Worm (Caenorhabditis elegans) whole organism, L4 larva: ENCODE results near the gene Y61A9LA.1.

Experiments used
- daf-12 ChIP-seq: fragments of 150-350 bp; optimal IDR thresholded peaks from 2 replicates; lab custom pipeline; 2014; ENCODE audit warnings: missing biosample characterization, missing genetic modification reagents, missing genetic modification characterization
- daf-8 ChIP-seq: fragments of 200-800 bp; sonication (Bioruptor generic); IDR thresholded peaks from 2 replicates; pipeline ENCODE4 v1.3.6; 2022; ENCODE audit warnings: missing genetic modification characterization, missing compliant biosample characterization
- fkh-10 ChIP-seq: fragments of 150-350 bp; optimal IDR thresholded peaks from 2 replicates; lab custom pipeline; 2014; ENCODE audit warnings: missing biosample characterization, missing genetic modification reagents, missing genetic modification characterization
- hif-1 ChIP-seq, 2 experiments: sonication (generic microtip); optimal IDR thresholded peaks; 2 replicates each; lab custom pipeline; 2016 to 2017; ENCODE audit warnings: missing compliant biosample characterization in 2 of 2, missing genetic modification characterization in 2 of 2, missing genetic modification reagents in 2 of 2, missing genotype in 2 of 2, mild to moderate bottlenecking in 1 of 2
- lir-3 ChIP-seq: sonication (generic microtip); optimal IDR thresholded peaks from 2 replicates; lab custom pipeline; 2016; ENCODE audit warnings: mild to moderate bottlenecking, missing genetic modification characterization, missing compliant biosample characterization
- nhr-11 ChIP-seq: fragments of 150-350 bp; optimal IDR thresholded peaks from 2 replicates; lab custom pipeline; 2014; ENCODE audit warnings: missing biosample characterization, missing genetic modification characterization
- unc-39 ChIP-seq: sonication (generic microtip); optimal IDR thresholded peaks from 2 replicates; lab custom pipeline; 2017; ENCODE audit warnings: missing biosample characterization, missing genetic modification characterization

DNA sequence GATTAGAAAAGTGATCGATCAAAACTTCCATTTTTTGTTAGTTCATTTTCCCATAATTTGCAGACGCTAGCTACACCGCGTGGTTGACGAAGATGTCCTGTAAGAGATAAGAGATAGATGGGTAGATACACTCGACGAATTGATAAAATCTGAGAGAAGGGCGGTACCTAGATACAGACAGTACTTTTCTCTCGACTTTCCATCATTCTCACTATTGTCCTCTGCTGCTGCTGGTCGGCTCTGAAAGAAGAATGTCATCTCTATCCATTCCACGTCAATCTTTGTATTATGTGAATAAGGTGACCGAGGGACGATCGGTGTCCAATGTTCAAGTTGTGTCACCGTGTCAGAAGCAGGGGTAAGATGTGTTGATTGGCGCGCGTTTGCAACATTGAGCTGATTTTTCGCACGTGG, 43.4 kb downstream of the Y61A9LA.1 start, which contains the start of gene pmt-2:
- TF ChIP-seq lir-3 (no peak), fkh-10 (GFP tag; lab: Kevin White, UChicago) (no peak), nhr-11 (tag; lab: Kevin White, UChicago) (no peak), hif-1 (tag; optimal IDR thresholded peaks at IDR 0.05; lab: Kevin White, UChicago) (no peak), daf-12 (tag; lab: Kevin White, UChicago) (no peak), unc-39 (no peak), daf-8 (GFP tag; lab: Robert Waterston, UW) (no peak)
